Worm (Caenorhabditis elegans) whole organism, mixed stage, embryonic: Measurements from ENCODE around the gene wee-1.1.

Experiments used
- hlh-1 ChIP-seq: fragments of 150-350 bp; optimal IDR thresholded peaks from 2 replicates; lab custom pipeline; 2014; ENCODE audit warnings: missing biosample characterization, missing genetic modification reagents, missing genetic modification characterization
- lin-13 ChIP-seq: fragments of 150-350 bp; optimal IDR thresholded peaks from 2 replicates; lab custom pipeline; 2014; ENCODE audit warnings: missing biosample characterization, missing genetic modification characterization
- nhr-28 ChIP-seq: fragments of 150-350 bp; optimal IDR thresholded peaks from 2 replicates; lab custom pipeline; 2014; ENCODE audit warnings: missing biosample characterization, missing genetic modification characterization

DNA sequence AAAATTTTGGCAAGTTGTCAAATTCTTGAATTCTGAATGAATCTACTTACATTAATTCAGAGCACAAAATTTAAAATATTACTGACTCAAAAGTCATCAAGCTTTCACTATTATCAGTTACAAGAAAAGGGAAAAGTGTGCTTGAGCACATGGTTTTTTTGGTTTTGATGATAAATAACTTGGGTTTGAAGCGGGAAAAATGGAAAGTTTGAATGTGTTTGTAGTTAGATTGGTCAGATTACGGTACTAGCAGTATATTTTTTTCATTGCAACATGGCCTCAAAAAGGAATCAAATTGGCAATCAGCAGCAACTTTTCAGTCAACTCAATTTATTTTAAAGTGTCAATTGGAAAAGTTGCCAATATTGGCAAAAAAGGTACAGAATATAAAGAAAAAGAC lies 21.3 kb upstream of the wee-1.1 start:
- TF ChIP-seq hlh-1 (tag; lab: Kevin White, UChicago) (no peak), nhr-28 (no peak), lin-13 (tag; lab: Kevin White, UChicago) (no peak)
